Worm (Caenorhabditis elegans) whole organism, L4 larva: ENCODE measurements around the gene chil-17.

Source experiments
- F37D6.2 ChIP-seq: sonication (generic microtip); optimal IDR thresholded peaks from 2 replicates; lab custom pipeline; 2016; ENCODE audit warnings: mild to moderate bottlenecking, missing genetic modification characterization, missing compliant biosample characterization
- T20F7.1 ChIP-seq: fragments of 200-800 bp; sonication (Bioruptor generic); optimal IDR thresholded peaks from 2 replicates; lab custom pipeline; 2018; ENCODE audit warnings: mild to moderate bottlenecking, missing genetic modification characterization, missing compliant biosample characterization
- Y5F2A.4 ChIP-seq: fragments of 200-800 bp; sonication (Bioruptor generic); optimal IDR thresholded peaks from 2 replicates; lab custom pipeline; 2018; ENCODE audit warnings: mild to moderate bottlenecking, missing genetic modification characterization, missing compliant biosample characterization
- aly-2 ChIP-seq: sonication (generic microtip); optimal IDR thresholded peaks from 2 replicates; lab custom pipeline; 2018; ENCODE audit warnings: missing biosample characterization, missing genetic modification characterization
- ceh-28 ChIP-seq: fragments of 150-350 bp; optimal IDR thresholded peaks from 2 replicates; lab custom pipeline; 2014; ENCODE audit warnings: missing biosample characterization, missing genetic modification reagents, missing genetic modification characterization
- ceh-32 ChIP-seq: sonication (generic microtip); optimal IDR thresholded peaks from 2 replicates; lab custom pipeline; 2016; ENCODE audit warnings: mild to moderate bottlenecking, missing genetic modification characterization, missing compliant biosample characterization; ENCODE audit not compliant: poor library complexity
- ces-1 ChIP-seq: fragments of 150-350 bp; sonication (generic microtip); optimal IDR thresholded peaks from 4 replicates; lab custom pipeline; 2014; ENCODE audit warnings: missing biosample characterization, missing genetic modification reagents, missing genetic modification characterization
- cey-2 ChIP-seq: sonication (generic microtip); optimal IDR thresholded peaks from 3 replicates; lab custom pipeline; 2017; ENCODE audit warnings: missing genetic modification characterization, mild to moderate bottlenecking, missing compliant biosample characterization, antibody characterized with exemption, borderline replicate concordance; ENCODE audit not compliant: insufficient read depth
- daf-16 ChIP-seq, 3 experiments: sonication (generic microtip); optimal IDR thresholded peaks; 2 replicates each; lab custom pipeline; 2016 to 2017; ENCODE audit warnings: missing genetic modification characterization in 3 of 3, missing genetic modification reagents in 3 of 3, mild to moderate bottlenecking in 2 of 3, missing compliant biosample characterization in 2 of 3, missing biosample characterization in 1 of 3, moderate library complexity in 1 of 3
- dmd-6 ChIP-seq: fragments of 200-800 bp; sonication (Bioruptor generic); IDR thresholded peaks from 2 replicates; pipeline ENCODE4 v1.3.6; 2022; ENCODE audit warnings: missing genetic modification reagents, missing genetic modification characterization, missing compliant biosample characterization
- dmd-8 ChIP-seq: fragments of 200-800 bp; sonication (Bioruptor generic); IDR thresholded peaks from 2 replicates; pipeline ENCODE4 v1.3.6; 2022; ENCODE audit warnings: missing genetic modification characterization, missing compliant biosample characterization
- dpl-1 ChIP-seq: fragments of 150-350 bp; optimal IDR thresholded peaks from 2 replicates; lab custom pipeline; 2014; ENCODE audit warnings: missing biosample characterization, missing genetic modification reagents, missing genetic modification characterization
- dve-1 ChIP-seq: sonication (generic microtip); optimal IDR thresholded peaks from 2 replicates; lab custom pipeline; 2017; ENCODE audit warnings: antibody characterized with exemption, mild to moderate bottlenecking, missing genetic modification characterization, missing compliant biosample characterization; ENCODE audit not compliant: insufficient read depth
- hlh-11 ChIP-seq: fragments of 200-800 bp; sonication (Bioruptor generic); optimal IDR thresholded peaks from 2 replicates; lab custom pipeline; 2018; ENCODE audit warnings: mild to moderate bottlenecking, missing genetic modification characterization, missing compliant biosample characterization
- lin-1 ChIP-seq: fragments of 200-800 bp; sonication (Bioruptor generic); IDR thresholded peaks from 2 replicates; pipeline ENCODE4 v1.3.6; 2022; ENCODE audit warnings: missing genetic modification reagents, missing genetic modification characterization, missing compliant biosample characterization
- lsy-2 ChIP-seq, 2 experiments: fragments of 150-350 bp in 1 of 2; sonication (generic microtip) in 1 of 2; optimal IDR thresholded peaks; 2 replicates each; lab custom pipeline; 2014 to 2017; ENCODE audit warnings: missing biosample characterization in 2 of 2, missing genetic modification characterization in 2 of 2
- madf-5 ChIP-seq, 2 experiments: fragments of 200-800 bp; sonication (Bioruptor generic); IDR thresholded peaks; 2 replicates each; pipeline ENCODE4 v1.3.6; 2022; ENCODE audit warnings: missing compliant biosample characterization in 2 of 2, missing genetic modification characterization in 2 of 2
- mdl-1 ChIP-seq, 2 experiments: fragments of 150-350 bp in 1 of 2; sonication (generic microtip) in 1 of 2; optimal IDR thresholded peaks; 2 replicates each; lab custom pipeline; 2014 to 2017; ENCODE audit warnings: missing biosample characterization in 2 of 2, missing genetic modification characterization in 2 of 2
- mep-1 ChIP-seq: fragments of 150-350 bp; sonication (generic microtip); optimal IDR thresholded peaks from 3 replicates; lab custom pipeline; 2014; ENCODE audit warnings: missing biosample characterization, missing genetic modification characterization
- mxl-2 ChIP-seq: fragments of 200-800 bp; sonication (Bioruptor generic); conservative IDR thresholded peaks from 2 replicates; pipeline ENCODE4 v1.3.6; 2022; ENCODE audit warnings: missing genetic modification reagents, missing genetic modification characterization, missing compliant biosample characterization
- nhr-102 ChIP-seq: sonication (generic microtip); optimal IDR thresholded peaks from 2 replicates; lab custom pipeline; 2016; ENCODE audit warnings: mild to moderate bottlenecking, missing genetic modification characterization, moderate library complexity, missing compliant biosample characterization
- nhr-28 ChIP-seq: fragments of 150-350 bp; optimal IDR thresholded peaks from 2 replicates; lab custom pipeline; 2014; ENCODE audit warnings: missing biosample characterization, missing genetic modification characterization
- nhr-77 ChIP-seq: fragments of 150-350 bp; optimal IDR thresholded peaks from 2 replicates; lab custom pipeline; 2014; ENCODE audit warnings: missing biosample characterization, missing genetic modification characterization
- pqm-1 ChIP-seq: sonication (generic microtip); optimal IDR thresholded peaks from 2 replicates; lab custom pipeline; 2017; ENCODE audit warnings: missing biosample characterization, missing genetic modification characterization
- sdz-12 ChIP-seq: fragments of 200-800 bp; sonication (Bioruptor generic); optimal IDR thresholded peaks from 2 replicates; lab custom pipeline; 2018; ENCODE audit warnings: mild to moderate bottlenecking, missing genetic modification characterization, missing compliant biosample characterization
- tra-1 ChIP-seq: fragments of 200-800 bp; sonication (Bioruptor generic); IDR thresholded peaks from 2 replicates; pipeline ENCODE4 v1.3.6; 2022; ENCODE audit warnings: missing genetic modification reagents, missing genetic modification characterization, missing compliant biosample characterization
- unc-62 ChIP-seq, 3 experiments: fragments of 150-350 bp in 1 of 3; sonication (generic microtip); optimal IDR thresholded peaks in 2 of 3; peaks in 1 of 3; 1 replicate in 1 of 3; 2 replicates in 2 of 3; lab custom pipeline; 2014 to 2017; ENCODE audit warnings: missing biosample characterization in 3 of 3, missing genetic modification characterization in 3 of 3, missing genetic modification reagents in 3 of 3, missing genotype in 1 of 3
- zag-1 ChIP-seq: fragments of 150-350 bp; optimal IDR thresholded peaks from 2 replicates; lab custom pipeline; 2014; ENCODE audit warnings: missing biosample characterization, missing genetic modification characterization
- zfp-2 ChIP-seq: sonication (generic microtip); optimal IDR thresholded peaks from 2 replicates; lab custom pipeline; 2016; ENCODE audit warnings: mild to moderate bottlenecking, missing genetic modification characterization, missing compliant biosample characterization
- zip-11 ChIP-seq: fragments of 200-800 bp; sonication (Bioruptor generic); IDR thresholded peaks from 2 replicates; pipeline ENCODE4 v1.3.6; 2022; ENCODE audit warnings: missing genetic modification characterization, missing compliant biosample characterization
- ztf-11 ChIP-seq: fragments of 150-350 bp; optimal IDR thresholded peaks from 2 replicates; lab custom pipeline; 2014; ENCODE audit warnings: missing biosample characterization, missing genetic modification characterization

Gene chil-17

DNA sequence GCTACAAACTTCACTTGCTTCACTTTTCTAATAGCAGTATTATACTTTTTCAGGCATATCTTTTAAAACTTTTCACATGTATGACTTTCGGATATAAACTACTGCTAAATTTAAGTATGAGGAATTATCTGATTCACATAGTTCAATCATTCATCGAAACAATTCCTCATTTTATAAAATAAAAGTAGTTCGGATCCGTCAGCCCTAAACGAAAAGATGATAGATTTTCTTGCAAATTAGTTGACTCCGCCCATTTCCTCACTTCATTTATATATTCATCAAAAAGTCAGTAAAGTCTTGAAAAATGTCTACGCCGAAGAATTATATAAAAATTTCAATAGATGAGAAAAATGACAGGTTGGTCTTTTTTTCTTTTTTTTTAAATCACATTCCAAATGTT, 37.6 kb upstream of the chil-17 start, which contains the start of gene chil-27:
Gene chil-27, plus strand, starts transcription at position 301 of the 400 bp plus-strand sequence.
- TF ChIP-seq dpl-1 (GFP tag; lab: Kevin White, UChicago) (no peak), ces-1 (GFP tag; lab: Kevin White, UChicago) (no peak), lsy-2 (tag; optimal IDR thresholded peaks at IDR 0.05; lab: Kevin White, UChicago) (no peak), mdl-1 (tag; optimal IDR thresholded peaks at IDR 0.05; lab: Kevin White, UChicago) (no peak), cey-2 (tag; lab: Kevin White, UChicago) (no peak), Y5F2A.4 (no peak), hlh-11 (tag; lab: Kevin White, UChicago) (no peak), F37D6.2 (tag; lab: Kevin White, UChicago) (no peak), sdz-12 (no peak), aly-2 (tag; lab: Kevin White, UChicago) (no peak), zip-11 (GFP tag; lab: Robert Waterston, UW) (no peak), madf-5 (GFP tag; IDR thresholded peaks at IDR 0.05; lab: Robert Waterston, UW) (no peak), mxl-2 (no peak), mep-1 (tag; lab: Kevin White, UChicago) (no peak), ceh-32 (no peak), ceh-28 (tag; lab: Kevin White, UChicago) (no peak), daf-16 (GFP tag; optimal IDR thresholded peaks at IDR 0.05; lab: Kevin White, UChicago) (no peak), daf-16 (tag; optimal IDR thresholded peaks at IDR 0.05; lab: Kevin White, UChicago) (no peak), unc-62 (GFP tag; optimal IDR thresholded peaks at IDR 0.05 in 1 of 2; lab: Kevin White, UChicago) (no peak), unc-62 (tag; optimal IDR thresholded peaks at IDR 0.05; lab: Kevin White, UChicago) (no peak), nhr-102 (tag; lab: Kevin White, UChicago) (no peak)

- TF ChIP-seq unc-62 (GFP tag; optimal IDR thresholded peaks at IDR 0.05 in 1 of 2; lab: Kevin White, UChicago) (peak in 1 of 2 experiments; percentile 82), unc-62 (tag; optimal IDR thresholded peaks at IDR 0.05; lab: Kevin White, UChicago) (no peak), dmd-8 (GFP tag; lab: Robert Waterston, UW) (no peak)
Measured at ce11 chrII:9474367-9475105, 34.6 kb upstream of the chil-17 start, which contains the start of the genes chil-25 and chil-26. chil-25 (minus strand) TSS chrII:9474467. chil-26 (plus strand) TSS chrII:9475055.

DNA sequence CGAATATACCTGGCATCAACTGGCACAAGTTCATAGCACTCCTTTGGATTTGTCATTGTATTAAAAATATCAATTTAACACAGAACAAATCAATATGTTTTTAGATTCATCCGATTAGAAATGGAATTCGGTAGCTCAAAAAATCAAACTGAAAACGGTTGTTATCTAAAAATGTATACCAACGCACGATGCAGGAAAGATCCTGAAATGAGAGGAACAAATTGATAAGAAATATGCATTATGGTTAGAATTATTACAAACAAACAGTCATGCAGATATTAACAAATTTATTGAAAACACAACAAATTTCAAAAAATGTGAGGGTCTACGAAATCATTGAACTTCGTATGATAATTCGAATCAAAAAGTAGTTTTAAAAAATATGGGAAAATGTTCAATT, 30.1 kb upstream of the chil-17 start, which contains the start of gene T19H5.6:
Gene T19H5.6, minus strand, starts transcription at position 195 of the 400 bp plus-strand sequence.
- no peak for TF ChIP-seq daf-16 (GFP tag; optimal IDR thresholded peaks at IDR 0.05; lab: Kevin White, UChicago)
- TF ChIP-seq daf-16 (tag; optimal IDR thresholded peaks at IDR 0.05; lab: Kevin White, UChicago) = peak; percentile 72
- TF ChIP-seq zfp-2 (tag; lab: Kevin White, UChicago) = no peak
- TF ChIP-seq pqm-1 (tag; lab: Kevin White, UChicago) = peak; percentile 88
- TF ChIP-seq nhr-28 = peak; percentile 40
- no peak for TF ChIP-seq tra-1 (GFP tag; lab: Robert Waterston, UW)
- TF ChIP-seq, all 104 proteins: peak for 3

DNA sequence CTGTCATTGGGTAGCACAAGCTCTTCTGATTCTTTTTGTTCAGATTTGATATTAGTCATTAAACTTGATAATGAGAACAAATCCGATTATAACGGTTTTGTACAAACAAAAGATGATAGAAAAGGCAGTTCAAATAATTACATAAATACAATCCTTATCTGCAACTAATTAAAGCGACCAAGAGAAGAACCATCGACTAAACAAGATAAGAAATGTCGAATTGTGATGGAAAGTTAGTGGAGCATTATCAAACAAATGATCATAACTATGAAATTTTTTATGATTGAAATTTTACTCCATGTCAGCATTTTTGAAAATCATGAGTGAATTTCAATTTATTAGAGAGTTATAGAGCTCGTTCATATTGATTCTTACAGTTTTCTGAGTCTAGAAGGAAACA, 28.5 kb upstream of the chil-17 start, which contains the start of gene chil-23:
Gene chil-23, minus strand, starts transcription at position 198 of the 400 bp plus-strand sequence.
- TF ChIP-seq ztf-11 (tag; lab: Kevin White, UChicago) = no peak
- peak; percentile 99 for TF ChIP-seq pqm-1 (tag; lab: Kevin White, UChicago)
- 0 out of 2 replicates have a peak, but pooled peaks have one; percentile 44 for TF ChIP-seq lin-1 (GFP tag; lab: Robert Waterston, UW)
- no peak for TF ChIP-seq zag-1 (tag; lab: Kevin White, UChicago)
- peak; percentile 28 for TF ChIP-seq T20F7.1 (GFP tag; lab: Kevin White, UChicago)
- peak; percentile 81 for TF ChIP-seq dve-1
- TF ChIP-seq daf-16 (GFP tag; optimal IDR thresholded peaks at IDR 0.05; lab: Kevin White, UChicago) = no peak
- peak; percentile 70 for TF ChIP-seq daf-16 (tag; optimal IDR thresholded peaks at IDR 0.05; lab: Kevin White, UChicago)
- TF ChIP-seq nhr-77 (tag; lab: Kevin White, UChicago) = peak; percentile 87
- peak; percentile 89 for TF ChIP-seq dmd-6 (GFP tag; lab: Robert Waterston, UW)
- peak; percentile 88 for TF ChIP-seq nhr-28
